Fruit fly (Drosophila melanogaster): ENCODE measurements around the gene Ir94a.

Ir94a gene

dm6 chr3R:22139916-22140455, 26.8 kb downstream of the Ir94a start (continued):
- TF ChIP-seq CG32006 (GFP tag; optimal IDR thresholded peaks at IDR 0.05) (peak; percentile 31), Ets96B (tag; optimal IDR thresholded peaks at IDR 0.05) (peak; percentile 80), CG16779 (tag; optimal IDR thresholded peaks at IDR 0.05) (peak; percentile 70), dsx (GFP tag; optimal IDR thresholded peaks at IDR 0.05; ENCODE audit: poor library complexity, severe bottlenecking) (peak; percentile 47), Smox (GFP tag; optimal IDR thresholded peaks at IDR 0.05) (no peak), CG7368 (GFP tag; optimal IDR thresholded peaks at IDR 0.05) (peak; percentile 72), CG11294 (GFP tag; IDR thresholded peaks at IDR 0.05) (no peak), dac (GFP tag; optimal IDR thresholded peaks at IDR 0.05) (no peak), CG9139 (GFP tag; optimal IDR thresholded peaks at IDR 0.05) (peak; percentile 81), CG3919 (GFP tag; optimal IDR thresholded peaks at IDR 0.05) (peak; percentile 7), CG31627 (GFP tag; optimal IDR thresholded peaks at IDR 0.05) (no peak), net (GFP tag; optimal IDR thresholded peaks at IDR 0.05) (peak; percentile 58)

DNA sequence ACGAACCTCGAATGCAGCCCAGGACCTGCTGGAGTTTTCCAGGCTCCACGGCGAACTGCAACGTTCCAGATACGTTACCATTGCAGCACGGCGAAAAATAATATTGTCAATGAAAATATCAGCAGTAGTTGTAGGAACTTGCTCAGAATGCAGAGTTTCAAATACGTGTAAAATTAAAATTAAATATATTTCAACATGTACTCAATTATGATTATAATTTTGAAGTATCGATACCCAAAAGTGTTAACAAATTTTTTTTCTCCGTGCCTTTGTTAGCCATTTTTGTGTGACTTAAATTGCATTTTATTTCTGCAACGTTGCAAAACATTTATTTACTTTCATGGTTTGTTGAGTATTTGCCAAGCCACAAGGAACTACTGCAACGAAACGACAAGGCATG, 28.1 kb downstream of the Ir94a start:
- TF ChIP-seq Sox102F (GFP tag; optimal IDR thresholded peaks at IDR 0.05) (no peak), CG32006 (GFP tag; optimal IDR thresholded peaks at IDR 0.05) (peak; percentile 30), Sox14 (GFP tag; optimal IDR thresholded peaks at IDR 0.05) (peak; percentile 2), net (GFP tag; optimal IDR thresholded peaks at IDR 0.05) (no peak), CG3032 (tag; optimal IDR thresholded peaks at IDR 0.05) (no peak), Gug (GFP tag; IDR thresholded peaks at IDR 0.05) (no peak), topi (GFP tag; optimal IDR thresholded peaks at IDR 0.05) (peak; percentile 13), cyc (GFP tag; optimal IDR thresholded peaks at IDR 0.05) (no peak), Ets96B (tag; optimal IDR thresholded peaks at IDR 0.05) (peak; percentile 8), esn (GFP tag; optimal IDR thresholded peaks at IDR 0.05) (peak; percentile 43), Sox15 (GFP tag; optimal IDR thresholded peaks at IDR 0.05) (no peak), OdsH (GFP tag; optimal IDR thresholded peaks at IDR 0.05) (peak; percentile 37), Hr4 (GFP tag; optimal IDR thresholded peaks at IDR 0.05) (peak; percentile 10), fd59A (GFP tag; optimal IDR thresholded peaks at IDR 0.05) (no peak), CG6792 (GFP tag; optimal IDR thresholded peaks at IDR 0.05) (no peak), Eip93F (GFP tag; optimal IDR thresholded peaks at IDR 0.05) (no peak), salr (GFP tag; optimal IDR thresholded peaks at IDR 0.05) (no peak), Ets21C (GFP tag; optimal IDR thresholded peaks at IDR 0.05) (no peak), lz (GFP tag; optimal IDR thresholded peaks at IDR 0.05) (peak; percentile 1), acj6 (GFP tag; optimal IDR thresholded peaks at IDR 0.05) (peak; percentile 29), Hr38 (GFP tag; optimal IDR thresholded peaks at IDR 0.05) (no peak), fkh (GFP tag; optimal IDR thresholded peaks at IDR 0.05) (no peak), CG1621 (tag; optimal IDR thresholded peaks at IDR 0.05) (peak; percentile 4), CG15336 (GFP tag; IDR thresholded peaks at IDR 0.05) (0 out of 2 replicates have a peak, but pooled peaks have one; percentile 7), CG10669 (GFP tag; optimal IDR thresholded peaks at IDR 0.05) (no peak), Lpt (GFP tag; optimal IDR thresholded peaks at IDR 0.05) (no peak), CG34406 (GFP tag; optimal IDR thresholded peaks at IDR 0.05) (no peak), spab (GFP tag; optimal IDR thresholded peaks at IDR 0.05) (no peak), Smox (GFP tag; optimal IDR thresholded peaks at IDR 0.05) (peak; percentile 16), eg (GFP tag; IDR thresholded peaks at IDR 0.05) (no peak), CG6276 (GFP tag; optimal IDR thresholded peaks at IDR 0.05) (no peak), CG8632 (GFP tag; optimal IDR thresholded peaks at IDR 0.05) (no peak), svp (GFP tag) (peak; percentile 66), CG31627 (GFP tag; optimal IDR thresholded peaks at IDR 0.05) (peak; percentile 14), ss (GFP tag; optimal IDR thresholded peaks at IDR 0.05) (no peak), CG11762 (GFP tag; optimal IDR thresholded peaks at IDR 0.05; ENCODE audit: insufficient read depth) (peak; percentile 16), CG4318 (GFP tag; optimal IDR thresholded peaks at IDR 0.05) (no peak), vri (GFP tag; optimal IDR thresholded peaks at IDR 0.05) (no peak), Blimp-1 (GFP tag; optimal IDR thresholded peaks at IDR 0.05) (no peak), CG10631 (GFP tag; optimal IDR thresholded peaks at IDR 0.05) (peak; percentile 5), CG6163 (GFP tag; IDR thresholded peaks at IDR 0.05) (no peak), CG11294 (GFP tag; IDR thresholded peaks at IDR 0.05) (no peak), Met (GFP tag; optimal IDR thresholded peaks at IDR 0.05) (peak; percentile 23), CG7368 (GFP tag; optimal IDR thresholded peaks at IDR 0.05) (peak; percentile 23)
